Fruit fly (Drosophila melanogaster) whole organism, prepupa: ENCODE data around the gene CG3630.

Source experiments
- CG11902 ChIP-seq: fragments of 200-800 bp; sonication (Bioruptor generic); optimal IDR thresholded peaks from 3 replicates; lab custom pipeline; 2016; ENCODE audit warnings: missing biosample characterization, missing genetic modification characterization
- CG15336 ChIP-seq: fragments of 200-800 bp; sonication (Bioruptor generic); IDR thresholded peaks from 2 replicates; pipeline ENCODE4 v1.3.6; 2022; ENCODE audit warnings: missing biosample characterization, missing genetic modification characterization
- CG1621 ChIP-seq: fragments of 200-800 bp; sonication (Bioruptor generic); optimal IDR thresholded peaks from 3 replicates; lab custom pipeline; 2018; ENCODE audit warnings: missing biosample characterization, mild to moderate bottlenecking, missing genetic modification characterization
- CG3032 ChIP-seq: fragments of 200-800 bp; optimal IDR thresholded peaks from 2 replicates; lab custom pipeline; 2019; ENCODE audit warnings: missing biosample characterization, mild to moderate bottlenecking, missing genetic modification characterization, moderate library complexity
- CG31627 ChIP-seq: fragments of 200-800 bp; sonication (Bioruptor generic); optimal IDR thresholded peaks from 3 replicates; lab custom pipeline; 2016; ENCODE audit warnings: missing biosample characterization, missing genetic modification characterization
- CG32006 ChIP-seq: fragments of 200-800 bp; sonication (Bioruptor generic); optimal IDR thresholded peaks from 3 replicates; lab custom pipeline; 2017; ENCODE audit warnings: missing biosample characterization, mild to moderate bottlenecking, missing genetic modification characterization
- CG34406 ChIP-seq: fragments of 200-800 bp; sonication (Bioruptor generic); optimal IDR thresholded peaks from 3 replicates; lab custom pipeline; 2016; ENCODE audit warnings: missing biosample characterization, missing genetic modification characterization
- CG4318 ChIP-seq: fragments of 200-800 bp; sonication (Bioruptor generic); optimal IDR thresholded peaks from 3 replicates; lab custom pipeline; 2017; ENCODE audit warnings: missing biosample characterization, mild to moderate bottlenecking, missing genetic modification characterization
- CG6163 ChIP-seq: fragments of 200-800 bp; sonication (Bioruptor generic); IDR thresholded peaks from 3 replicates; pipeline ENCODE4 v1.3.6; 2022; ENCODE audit warnings: missing biosample characterization, missing genetic modification characterization
- CG6792 ChIP-seq: fragments of 200-800 bp; sonication (Bioruptor generic); optimal IDR thresholded peaks from 3 replicates; lab custom pipeline; 2016; ENCODE audit warnings: missing biosample characterization, missing genetic modification characterization
- CG6808 ChIP-seq: fragments of 200-800 bp; sonication (Bioruptor generic); optimal IDR thresholded peaks from 3 replicates; lab custom pipeline; 2017; ENCODE audit warnings: missing biosample characterization, missing genetic modification characterization, mild to moderate bottlenecking, moderate library complexity, missing genetic modification reagents
- CG6854 ChIP-seq: fragments of 200-800 bp; sonication (Bioruptor generic); optimal IDR thresholded peaks from 2 replicates; lab custom pipeline; 2017; ENCODE audit warnings: missing biosample characterization, mild to moderate bottlenecking, missing genetic modification characterization
- CG7368 ChIP-seq: fragments of 200-800 bp; sonication (Bioruptor generic); optimal IDR thresholded peaks from 3 replicates; lab custom pipeline; 2016; ENCODE audit warnings: missing biosample characterization, missing genetic modification characterization
- CG8119 ChIP-seq: fragments of 200-800 bp; sonication (Bioruptor generic); IDR thresholded peaks from 3 replicates; pipeline ENCODE4 v1.3.6; 2022; ENCODE audit warnings: missing biosample characterization, missing genetic modification characterization
- CG8632 ChIP-seq: fragments of 200-800 bp; sonication (Bioruptor generic); optimal IDR thresholded peaks from 3 replicates; lab custom pipeline; 2016; ENCODE audit warnings: missing biosample characterization, missing genetic modification characterization
- Eip78C ChIP-seq: fragments of 200-800 bp; sonication (Bioruptor generic); peaks from one replicate; lab custom pipeline; 2016; ENCODE audit warnings: missing biosample characterization, missing genetic modification characterization
- Ets21C ChIP-seq: fragments of 200-800 bp; sonication (Bioruptor generic); optimal IDR thresholded peaks from 3 replicates; lab custom pipeline; 2016; ENCODE audit warnings: missing biosample characterization, missing genetic modification characterization
- Ets96B ChIP-seq: fragments of 200-800 bp; optimal IDR thresholded peaks from 2 replicates; lab custom pipeline; 2019; ENCODE audit warnings: missing biosample characterization, mild to moderate bottlenecking, missing genetic modification characterization, moderate library complexity
- Gug ChIP-seq: fragments of 200-800 bp; sonication (Bioruptor generic); IDR thresholded peaks from 2 replicates; pipeline ENCODE4 v1.3.6; 2022; ENCODE audit warnings: missing biosample characterization, missing genetic modification characterization
- Hr38 ChIP-seq: sonication (Bioruptor generic); optimal IDR thresholded peaks from 2 replicates; lab custom pipeline; 2016; ENCODE audit warnings: missing biosample characterization, missing genetic modification characterization
- Hr4 ChIP-seq: fragments of 200-800 bp; sonication (Bioruptor generic); optimal IDR thresholded peaks from 3 replicates; lab custom pipeline; 2016; ENCODE audit warnings: missing biosample characterization, missing genetic modification characterization
- Lpt ChIP-seq: fragments of 200-800 bp; sonication (Bioruptor generic); optimal IDR thresholded peaks from 3 replicates; lab custom pipeline; 2016; ENCODE audit warnings: missing biosample characterization, missing genetic modification characterization
- Met ChIP-seq: fragments of 200-800 bp; sonication (Bioruptor generic); optimal IDR thresholded peaks from 3 replicates; lab custom pipeline; 2016; ENCODE audit warnings: missing biosample characterization, missing genetic modification characterization
- OdsH ChIP-seq: fragments of 200-800 bp; sonication (Bioruptor generic); optimal IDR thresholded peaks from 3 replicates; lab custom pipeline; 2016; ENCODE audit warnings: missing biosample characterization, missing genetic modification characterization
- Sox102F ChIP-seq: fragments of 200-800 bp; sonication (Bioruptor generic); optimal IDR thresholded peaks from 2 replicates; lab custom pipeline; 2016; ENCODE audit warnings: missing biosample characterization, mild to moderate bottlenecking, missing genetic modification characterization
- achi ChIP-seq: fragments of 200-800 bp; sonication (Bioruptor generic); optimal IDR thresholded peaks from 3 replicates; lab custom pipeline; 2016; ENCODE audit warnings: missing biosample characterization, missing genetic modification characterization
- acj6 ChIP-seq: fragments of 200-800 bp; sonication (Bioruptor generic); optimal IDR thresholded peaks from 3 replicates; lab custom pipeline; 2016; ENCODE audit warnings: missing biosample characterization, missing genetic modification characterization
- dac ChIP-seq: fragments of 200-800 bp; sonication (Bioruptor generic); optimal IDR thresholded peaks from 2 replicates; lab custom pipeline; 2017; ENCODE audit warnings: missing biosample characterization, mild to moderate bottlenecking, missing genetic modification characterization
- dsx ChIP-seq: fragments of 200-800 bp; optimal IDR thresholded peaks from 3 replicates; lab custom pipeline; 2019; ENCODE audit warnings: missing biosample characterization, mild to moderate bottlenecking, missing genetic modification characterization, moderate library complexity; ENCODE audit not compliant: poor library complexity, severe bottlenecking
- eg ChIP-seq: fragments of 200-800 bp; sonication (Bioruptor generic); IDR thresholded peaks from 3 replicates; pipeline ENCODE4 v1.3.6; 2022; ENCODE audit warnings: missing biosample characterization, missing genetic modification characterization
- fd85E ChIP-seq: fragments of 200-800 bp; sonication (Bioruptor generic); optimal IDR thresholded peaks from 3 replicates; lab custom pipeline; 2016; ENCODE audit warnings: missing biosample characterization, missing genetic modification characterization
- fkh ChIP-seq: fragments of 200-800 bp; sonication (Bioruptor generic); optimal IDR thresholded peaks from 3 replicates; lab custom pipeline; 2017; ENCODE audit warnings: missing biosample characterization, mild to moderate bottlenecking, missing genetic modification characterization, moderate library complexity
- lz ChIP-seq: fragments of 200-800 bp; sonication (Bioruptor generic); optimal IDR thresholded peaks from 3 replicates; lab custom pipeline; 2016; ENCODE audit warnings: missing biosample characterization, missing genetic modification characterization
- net ChIP-seq: fragments of 200-800 bp; sonication (Bioruptor generic); optimal IDR thresholded peaks from 3 replicates; lab custom pipeline; 2016; ENCODE audit warnings: missing biosample characterization, missing genetic modification characterization
- pdm3 ChIP-seq: fragments of 200-800 bp; sonication (Bioruptor generic); optimal IDR thresholded peaks from 3 replicates; lab custom pipeline; 2016; ENCODE audit warnings: missing biosample characterization, missing genetic modification characterization
- salr ChIP-seq, 2 experiments: fragments of 200-800 bp; sonication (Bioruptor generic); optimal IDR thresholded peaks; 3 replicates each; lab custom pipeline; 2016 to 2018; ENCODE audit warnings: missing biosample characterization in 2 of 2, missing genetic modification characterization in 2 of 2, mild to moderate bottlenecking in 1 of 2
- spab ChIP-seq: fragments of 200-800 bp; sonication (Bioruptor generic); optimal IDR thresholded peaks from 2 replicates; lab custom pipeline; 2017; ENCODE audit warnings: missing biosample characterization, mild to moderate bottlenecking, missing genetic modification characterization, missing genetic modification reagents
- svp ChIP-seq: fragments of 200-800 bp; sonication (Bioruptor generic); peaks from one replicate; lab custom pipeline; 2016; ENCODE audit warnings: missing biosample characterization, missing genetic modification characterization
- topi ChIP-seq: fragments of 200-800 bp; sonication (Bioruptor generic); optimal IDR thresholded peaks from 3 replicates; lab custom pipeline; 2016; ENCODE audit warnings: missing biosample characterization, missing genetic modification characterization
- vri ChIP-seq: fragments of 200-800 bp; sonication (Bioruptor generic); optimal IDR thresholded peaks from 3 replicates; lab custom pipeline; 2016; ENCODE audit warnings: missing biosample characterization, mild to moderate bottlenecking, missing genetic modification characterization

The CG3630 gene

DNA sequence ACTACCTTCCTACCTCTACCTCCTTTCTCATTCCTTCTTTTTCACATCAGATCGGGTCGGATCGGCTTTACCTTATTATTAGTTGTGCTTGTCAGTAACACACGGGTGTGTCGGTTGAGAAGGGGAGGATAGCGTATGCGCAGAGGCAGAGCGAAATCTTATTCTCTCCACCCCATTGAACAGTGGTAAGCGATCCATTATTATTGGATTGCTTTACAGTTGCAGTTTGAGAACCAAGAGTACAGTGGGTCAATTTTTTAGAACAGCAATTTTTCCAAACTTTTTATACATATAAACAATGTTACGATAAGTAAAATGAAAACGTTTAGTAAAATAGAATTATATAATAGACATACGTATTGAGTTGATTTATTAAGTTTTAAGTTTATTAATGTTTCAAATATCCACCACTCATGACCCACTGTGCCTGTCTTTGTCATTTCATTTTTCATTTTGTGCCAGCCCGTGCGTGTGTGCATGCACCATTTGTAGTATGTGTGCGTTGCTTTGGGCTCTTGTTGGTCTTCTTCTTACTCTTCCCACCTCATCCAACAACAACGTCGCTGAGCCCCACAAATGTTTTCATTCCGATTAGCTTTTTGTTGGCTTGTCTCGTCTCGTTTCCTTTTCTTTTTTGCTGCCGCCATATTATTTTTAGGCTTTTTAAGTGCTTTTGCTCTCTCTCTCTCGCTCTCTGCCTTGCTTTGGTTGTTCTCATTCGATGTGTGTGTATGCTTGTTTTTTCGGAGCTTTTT is 24.2 kb upstream of the CG3630 start (continued):
- TF ChIP-seq Ets21C (GFP tag; lab: Kevin White, UChicago): peak; percentile 96
- peak; percentile 99 for TF ChIP-seq CG34406
- TF ChIP-seq CG7368: peak; percentile 95
- TF ChIP-seq CG8119 (GFP tag; lab: Robert Waterston, UW): peak; percentile 99
- TF ChIP-seq Lpt (GFP tag; lab: Kevin White, UChicago): peak; percentile 98
- TF ChIP-seq spab (GFP tag; lab: Kevin White, UChicago): peak; percentile 97
- TF ChIP-seq vri (GFP tag; lab: Kevin White, UChicago): peak; percentile 95
- peak; percentile 98 for TF ChIP-seq lz (GFP tag; lab: Kevin White, UChicago)
- peak; percentile 99 for TF ChIP-seq OdsH (GFP tag; lab: Kevin White, UChicago)
- peak; percentile 97 for TF ChIP-seq CG6163
- peak; percentile 98 for TF ChIP-seq pdm3
- peak; percentile 97 for TF ChIP-seq net
- TF ChIP-seq dac (GFP tag; lab: Kevin White, UChicago): peak; percentile 94
- peak; percentile 91 for TF ChIP-seq fd85E (GFP tag; lab: Kevin White, UChicago)
- TF ChIP-seq CG32006: peak; percentile 97
- peak; percentile 99 for TF ChIP-seq Ets96B (tag; lab: Kevin White, UChicago)
- TF ChIP-seq CG15336 (GFP tag; lab: Robert Waterston, UW): peak; percentile 100
- TF ChIP-seq, all 60 proteins: peak for 60

- TF ChIP-seq topi (GFP tag; lab: Kevin White, UChicago) (no peak), Ets21C (GFP tag; lab: Kevin White, UChicago) (no peak), acj6 (no peak), CG7368 (no peak)
Observed at dm6 chrX:2138342-2138416, 23.8 kb upstream of the CG3630 start, which contains the start of gene ph-p. Gene ph-p (minus strand): TSS chrX:2138371.

dm6 chrX:2138417-2138816 is 23.6 kb upstream of the CG3630 start:
- TF ChIP-seq CG6792 (GFP tag; lab: Kevin White, UChicago) (no peak), dac (GFP tag; lab: Kevin White, UChicago) (no peak), achi (GFP tag; lab: Kevin White, UChicago) (no peak), Hr4 (no peak), fkh (GFP tag; lab: Kevin White, UChicago) (peak; percentile 4), CG15336 (GFP tag; lab: Robert Waterston, UW) (no peak), Eip78C (GFP tag; lab: Kevin White, UChicago) (peak; percentile 18)

DNA sequence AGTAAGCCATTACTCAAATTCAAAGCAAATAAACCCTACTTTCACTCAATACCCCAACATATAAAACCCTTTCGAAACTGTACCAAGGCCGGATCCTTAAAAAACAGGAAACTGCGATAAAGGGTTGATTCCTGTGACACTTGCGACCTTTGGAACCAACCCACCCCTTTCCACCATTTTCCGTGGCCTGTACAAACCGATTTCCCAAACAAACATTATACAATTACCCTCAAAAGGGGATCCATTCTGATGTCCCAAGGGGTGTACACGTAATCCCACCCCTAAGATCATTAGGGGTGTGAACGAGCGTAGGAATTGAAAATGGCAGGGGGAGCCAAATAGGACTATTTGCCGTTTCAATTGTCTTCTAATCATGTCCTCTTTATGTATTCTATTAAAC is 22.4 kb upstream of the CG3630 start:
- TF ChIP-seq fd85E (GFP tag; lab: Kevin White, UChicago): no peak
- no peak for TF ChIP-seq Hr38 (GFP tag; lab: Kevin White, UChicago)
- no peak for TF ChIP-seq CG8632
- no peak for TF ChIP-seq CG11902 (GFP tag; lab: Kevin White, UChicago)
- no peak for TF ChIP-seq salr (GFP tag; optimal IDR thresholded peaks at IDR 0.05; lab: Kevin White, UChicago)
- TF ChIP-seq CG4318 (GFP tag; lab: Kevin White, UChicago): no peak
- TF ChIP-seq CG6854 (GFP tag; lab: Kevin White, UChicago): no peak

dm6 chrX:2140487-2140886 is 21.5 kb upstream of the CG3630 start:
- TF ChIP-seq Ets21C (GFP tag; lab: Kevin White, UChicago) (no peak), Gug (GFP tag; lab: Robert Waterston, UW) (no peak), Met (GFP tag; lab: Kevin White, UChicago) (peak; percentile 6), achi (GFP tag; lab: Kevin White, UChicago) (no peak), CG6163 (peak; percentile 54; the same call in 2 of the 3 replicates), eg (GFP tag; lab: Robert Waterston, UW) (peak; percentile 34; the same call in 1 of the 3 replicates), OdsH (GFP tag; lab: Kevin White, UChicago) (no peak), svp (GFP tag; lab: Kevin White, UChicago) (peak; percentile 67), CG8632 (no peak), CG31627 (GFP tag; lab: Kevin White, UChicago) (no peak), CG3032 (tag; lab: Kevin White, UChicago) (no peak), dsx (GFP tag; lab: Kevin White, UChicago) (peak; percentile 29), CG1621 (tag; lab: Kevin White, UChicago) (peak; percentile 37), CG6808 (GFP tag; lab: Kevin White, UChicago) (no peak), Sox102F (GFP tag; lab: Kevin White, UChicago) (no peak), CG34406 (peak; percentile 12)
